Fruit fly (Drosophila melanogaster) whole organism, embryonic: ENCODE results near the gene BOD1.

Experiments used
- ATbp ChIP-seq: fragments of 200-800 bp; sonication (Bioruptor generic); optimal IDR thresholded peaks from 2 replicates; lab custom pipeline; 2017; ENCODE audit warnings: missing biosample characterization, mild to moderate bottlenecking, missing genetic modification characterization, missing genetic modification reagents
- C15 ChIP-seq: fragments of 200-800 bp; sonication (Bioruptor generic); IDR thresholded peaks from 3 replicates; pipeline ENCODE4 v1.3.6; 2022; ENCODE audit warnings: missing biosample characterization, missing genetic modification characterization
- CG10321 ChIP-seq: fragments of 200-800 bp; sonication (Bioruptor generic); IDR thresholded peaks from 2 replicates; pipeline ENCODE4 v1.3.6; 2022; ENCODE audit warnings: missing biosample characterization, missing genetic modification characterization
- CG10431 ChIP-seq: fragments of 200-800 bp; sonication (Bioruptor generic); optimal IDR thresholded peaks from 3 replicates; lab custom pipeline; 2018; ENCODE audit warnings: missing biosample characterization, mild to moderate bottlenecking, missing genetic modification characterization
- CG10462 ChIP-seq: fragments of 200-800 bp; sonication (Bioruptor generic); optimal IDR thresholded peaks from 2 replicates; lab custom pipeline; 2016; ENCODE audit warnings: missing biosample characterization, missing genetic modification characterization
- CG10979 ChIP-seq: fragments of 200-800 bp; sonication (Bioruptor generic); optimal IDR thresholded peaks from 2 replicates; lab custom pipeline; 2018; ENCODE audit warnings: missing biosample characterization, mild to moderate bottlenecking, missing genetic modification characterization, moderate library complexity
- CG11723 ChIP-seq: fragments of 200-800 bp; sonication (Bioruptor generic); optimal IDR thresholded peaks from 2 replicates; lab custom pipeline; 2017; ENCODE audit warnings: missing biosample characterization, mild to moderate bottlenecking, missing genetic modification characterization
- CG14667 ChIP-seq: fragments of 200-800 bp; sonication (Bioruptor generic); IDR thresholded peaks from 2 replicates; pipeline ENCODE4 v1.3.6; 2022; ENCODE audit warnings: missing biosample characterization, missing genetic modification characterization
- CG14860 ChIP-seq: fragments of 200-800 bp; sonication (Bioruptor generic); IDR thresholded peaks from 3 replicates; pipeline ENCODE4 v1.3.6; 2022; ENCODE audit warnings: missing biosample characterization, missing genetic modification characterization; ENCODE audit not compliant: partially characterized antibody
- CG14965 ChIP-seq: fragments of 200-800 bp; sonication (Bioruptor generic); optimal IDR thresholded peaks from 2 replicates; lab custom pipeline; 2016; ENCODE audit warnings: missing biosample characterization, missing genetic modification characterization, borderline replicate concordance
- CG15269 ChIP-seq: fragments of 200-800 bp; sonication (Bioruptor generic); optimal IDR thresholded peaks from 2 replicates; lab custom pipeline; 2018; ENCODE audit warnings: missing biosample characterization, mild to moderate bottlenecking, missing genetic modification characterization, moderate library complexity
- CG1603 ChIP-seq: fragments of 200-800 bp; sonication (Bioruptor generic); optimal IDR thresholded peaks from 2 replicates; lab custom pipeline; 2019; ENCODE audit warnings: missing biosample characterization, mild to moderate bottlenecking, missing genetic modification characterization, moderate library complexity
- CG17359 ChIP-seq: fragments of 200-800 bp; sonication (Bioruptor generic); optimal IDR thresholded peaks from 3 replicates; lab custom pipeline; 2018; ENCODE audit warnings: missing biosample characterization, mild to moderate bottlenecking, missing genetic modification characterization, moderate library complexity
- CG2116 ChIP-seq: fragments of 200-800 bp; sonication (Bioruptor generic); optimal IDR thresholded peaks from 3 replicates; lab custom pipeline; 2018; ENCODE audit warnings: missing biosample characterization, mild to moderate bottlenecking, missing genetic modification characterization
- CG3281 ChIP-seq: fragments of 200-800 bp; sonication (Bioruptor generic); optimal IDR thresholded peaks from 3 replicates; lab custom pipeline; 2017; ENCODE audit warnings: missing biosample characterization, mild to moderate bottlenecking, missing genetic modification characterization
- CG33557 ChIP-seq: fragments of 200-800 bp; sonication (Bioruptor generic); optimal IDR thresholded peaks from 2 replicates; lab custom pipeline; 2019; ENCODE audit warnings: missing biosample characterization, mild to moderate bottlenecking, missing genetic modification characterization, moderate library complexity
- CG3407 ChIP-seq: fragments of 200-800 bp; sonication (Bioruptor generic); optimal IDR thresholded peaks from 2 replicates; lab custom pipeline; 2018; ENCODE audit warnings: missing biosample characterization, mild to moderate bottlenecking, missing genetic modification characterization
- CG34224 ChIP-seq: fragments of 200-800 bp; sonication (Bioruptor generic); IDR thresholded peaks from 3 replicates; pipeline ENCODE4 v1.3.6; 2022; ENCODE audit warnings: missing biosample characterization, missing genetic modification characterization; ENCODE audit not compliant: partially characterized antibody
- CG3726 ChIP-seq: fragments of 200-800 bp; sonication (Bioruptor generic); IDR thresholded peaks from 3 replicates; pipeline ENCODE4, ENCODE4 v1.3.6; 2022; ENCODE audit warnings: missing biosample characterization, missing genetic modification characterization
- CG43689 ChIP-seq: fragments of 200-800 bp; sonication (Bioruptor generic); IDR thresholded peaks from 2 replicates; pipeline ENCODE4 v1.3.6; 2022; ENCODE audit warnings: missing biosample characterization, missing genetic modification characterization
- CG4424 ChIP-seq: fragments of 200-800 bp; sonication (Bioruptor generic); optimal IDR thresholded peaks from 3 replicates; lab custom pipeline; 2016; ENCODE audit warnings: missing biosample characterization, missing genetic modification characterization
- CG4707 ChIP-seq: fragments of 200-800 bp; sonication (Bioruptor generic); optimal IDR thresholded peaks from 2 replicates; lab custom pipeline; 2018; ENCODE audit warnings: missing biosample characterization, mild to moderate bottlenecking, missing genetic modification characterization, moderate library complexity
- CG6175 ChIP-seq: fragments of 200-800 bp; sonication (Bioruptor generic); IDR thresholded peaks from 3 replicates; pipeline ENCODE4 v1.3.6; 2022; ENCODE audit warnings: missing biosample characterization, missing genetic modification characterization
- CG6813 ChIP-seq: fragments of 200-800 bp; sonication (Bioruptor generic); optimal IDR thresholded peaks from 2 replicates; lab custom pipeline; 2017; ENCODE audit warnings: missing biosample characterization, missing genetic modification characterization, mild to moderate bottlenecking, moderate library complexity, missing genetic modification reagents
- CG7271 ChIP-seq: fragments of 200-800 bp; sonication (Bioruptor generic); optimal IDR thresholded peaks from 2 replicates; lab custom pipeline; 2018; ENCODE audit warnings: missing biosample characterization, mild to moderate bottlenecking, missing genetic modification characterization, moderate library complexity
- CkIIα-i1 ChIP-seq: fragments of 200-800 bp; sonication (Bioruptor generic); IDR thresholded peaks from 2 replicates; pipeline ENCODE4 v1.3.6; 2022; ENCODE audit warnings: missing biosample characterization, missing genetic modification characterization
- CrebB ChIP-seq: fragments of 200-800 bp; sonication (Bioruptor generic); optimal IDR thresholded peaks from 3 replicates; lab custom pipeline; 2018; ENCODE audit warnings: missing biosample characterization, mild to moderate bottlenecking, missing genetic modification characterization
- D ChIP-seq, 2 experiments: fragments of 200-800 bp in 1 of 2; fragments of >200 bp in 1 of 2; sonication (Bioruptor generic) in 1 of 2; optimal IDR thresholded peaks; 2 replicates in 1 of 2; 3 replicates in 1 of 2; lab custom pipeline; 2017; ENCODE audit warnings: mild to moderate bottlenecking in 1 of 2, missing biosample characterization in 1 of 2, missing genetic modification characterization in 1 of 2, missing genetic modification reagents in 1 of 2
- E2f2 ChIP-seq: fragments of 200-800 bp; sonication (Bioruptor generic); IDR thresholded peaks from 2 replicates; pipeline ENCODE4 v1.3.6; 2022; ENCODE audit warnings: missing biosample characterization, missing genetic modification characterization
- HLHmδ ChIP-seq: fragments of 200-800 bp; sonication (Bioruptor generic); optimal IDR thresholded peaks from 2 replicates; lab custom pipeline; 2018; ENCODE audit warnings: missing biosample characterization, mild to moderate bottlenecking, missing genetic modification characterization, moderate library complexity
- Hmx ChIP-seq: fragments of 200-800 bp; sonication (Bioruptor generic); optimal IDR thresholded peaks from 2 replicates; lab custom pipeline; 2016; ENCODE audit warnings: missing biosample characterization, missing genetic modification characterization
- Hr78 ChIP-seq, 2 experiments: fragments of 200-800 bp in 1 of 2; fragments of >200 bp in 1 of 2; sonication (Bioruptor generic) in 1 of 2; optimal IDR thresholded peaks; 2 replicates each; lab custom pipeline; 2017 to 2019; ENCODE audit warnings: missing biosample characterization in 2 of 2, missing genetic modification characterization in 2 of 2, mild to moderate bottlenecking in 1 of 2, moderate library complexity in 1 of 2
- Sin3A ChIP-seq: fragments of >200 bp; optimal IDR thresholded peaks from 2 replicates; lab custom pipeline; 2018
- Taf1 ChIP-seq: fragments of 200-800 bp; sonication (Bioruptor generic); IDR thresholded peaks from 2 replicates; pipeline ENCODE4 v1.3.6; 2022; ENCODE audit warnings: missing biosample characterization, missing genetic modification characterization
- Xbp1 ChIP-seq: fragments of 200-800 bp; sonication (Bioruptor generic); optimal IDR thresholded peaks from 3 replicates; lab custom pipeline; 2016; ENCODE audit warnings: missing biosample characterization, mild to moderate bottlenecking, missing genetic modification characterization
- aop ChIP-seq: fragments of 200-800 bp; sonication (Bioruptor generic); IDR thresholded peaks from 2 replicates; pipeline ENCODE4 v1.3.6; 2022; ENCODE audit warnings: missing biosample characterization, missing genetic modification characterization
- cas ChIP-seq: fragments of 200-800 bp; sonication (Bioruptor generic); IDR thresholded peaks from 2 replicates; pipeline ENCODE4 v1.3.6; 2022; ENCODE audit warnings: missing biosample characterization, missing genetic modification characterization
- gfzf ChIP-seq: fragments of 200-800 bp; sonication (Bioruptor generic); optimal IDR thresholded peaks from 2 replicates; lab custom pipeline; 2016; ENCODE audit warnings: missing biosample characterization, mild to moderate bottlenecking, missing genetic modification characterization, moderate library complexity
- grau ChIP-seq: fragments of 200-800 bp; optimal IDR thresholded peaks from 3 replicates; lab custom pipeline; 2019; ENCODE audit warnings: missing biosample characterization, mild to moderate bottlenecking, missing genetic modification characterization, moderate library complexity
- p53 ChIP-seq: fragments of 200-800 bp; sonication (Bioruptor generic); optimal IDR thresholded peaks from 2 replicates; lab custom pipeline; 2016; ENCODE audit warnings: missing biosample characterization, missing genetic modification characterization
- pros ChIP-seq: fragments of 200-800 bp; sonication (Bioruptor generic); optimal IDR thresholded peaks from 3 replicates; lab custom pipeline; 2019; ENCODE audit warnings: missing biosample characterization, mild to moderate bottlenecking, missing genetic modification characterization, moderate library complexity
- psq ChIP-seq: fragments of 200-800 bp; sonication (Bioruptor generic); optimal IDR thresholded peaks from 2 replicates; lab custom pipeline; 2017; ENCODE audit warnings: missing biosample characterization, missing genetic modification characterization
- scrt ChIP-seq: fragments of 200-800 bp; sonication (Bioruptor generic); optimal IDR thresholded peaks from 2 replicates; lab custom pipeline; 2018; ENCODE audit warnings: missing biosample characterization, mild to moderate bottlenecking, missing genetic modification characterization, moderate library complexity
- sd ChIP-seq: fragments of 200-800 bp; sonication (Bioruptor generic); optimal IDR thresholded peaks from 3 replicates; lab custom pipeline; 2018; ENCODE audit warnings: missing biosample characterization, mild to moderate bottlenecking, missing genetic modification characterization, moderate library complexity
- sim ChIP-seq: fragments of 200-800 bp; sonication (Bioruptor generic); IDR thresholded peaks from 2 replicates; pipeline ENCODE4 v1.3.6; 2022; ENCODE audit warnings: missing biosample characterization, missing genetic modification characterization
- slou ChIP-seq: fragments of 200-800 bp; sonication (Bioruptor generic); optimal IDR thresholded peaks from 3 replicates; lab custom pipeline; 2016; ENCODE audit warnings: missing biosample characterization, missing genetic modification characterization
- toy ChIP-seq: fragments of 200-800 bp; sonication (Bioruptor generic); IDR thresholded peaks from 2 replicates; pipeline ENCODE4 v1.3.6; 2022; ENCODE audit warnings: missing biosample characterization, missing genetic modification characterization
- zen ChIP-seq: fragments of 200-800 bp; sonication (Bioruptor generic); optimal IDR thresholded peaks from 3 replicates; lab custom pipeline; 2018; ENCODE audit warnings: missing biosample characterization, mild to moderate bottlenecking, missing genetic modification characterization, moderate library complexity
- zf30C ChIP-seq: fragments of 200-800 bp; sonication (Bioruptor generic); optimal IDR thresholded peaks from 3 replicates; lab custom pipeline; 2018; ENCODE audit warnings: missing biosample characterization, mild to moderate bottlenecking, missing genetic modification characterization

The BOD1 gene

dm6 chr3R:27988647-27989430, 50.8 kb downstream of the BOD1 start (continued):
- TF ChIP-seq CG1603, result peak; percentile 47
- TF ChIP-seq CkIIα-i1 (GFP tag; lab: Robert Waterston, UW), result no peak
- TF ChIP-seq slou (GFP tag; lab: Kevin White, UChicago), result no peak
- no peak for TF ChIP-seq CG2116 (GFP tag; lab: Kevin White, UChicago)
- TF ChIP-seq p53 (GFP tag; lab: Kevin White, UChicago), result no peak
- no peak for TF ChIP-seq CG10431 (GFP tag; lab: Kevin White, UChicago)
- no peak for TF ChIP-seq CG33557 (GFP tag; lab: Kevin White, UChicago)
- TF ChIP-seq toy (GFP tag; lab: Robert Waterston, UW), result no peak
- TF ChIP-seq D (optimal IDR thresholded peaks at IDR 0.05; lab: Kevin White, UChicago), result no peak
- peak; percentile 24 for TF ChIP-seq D (GFP tag; optimal IDR thresholded peaks at IDR 0.05; lab: Kevin White, UChicago)
- TF ChIP-seq cas (GFP tag; lab: Robert Waterston, UW), result no peak
- TF ChIP-seq CG3281 (GFP tag; lab: Kevin White, UChicago), result peak; percentile 38
- peak; percentile 56 for TF ChIP-seq zf30C (GFP tag; lab: Kevin White, UChicago)
- peak; percentile 38; the same call in 1 of the 2 replicates for TF ChIP-seq Taf1
- TF ChIP-seq CG6813 (GFP tag; lab: Kevin White, UChicago), result no peak
- TF ChIP-seq CG10462, result no peak
- TF ChIP-seq Hr78 (GFP tag; optimal IDR thresholded peaks at IDR 0.05; lab: Kevin White, UChicago), result peak in 1 of 2 experiments; percentile 27
- TF ChIP-seq CG14965 (GFP tag; lab: Kevin White, UChicago), result no peak
- TF ChIP-seq CG43689 (GFP tag; lab: Robert Waterston, UW), result no peak
- TF ChIP-seq C15 (GFP tag; lab: Robert Waterston, UW), result no peak
- TF ChIP-seq CG3407 (GFP tag; lab: Kevin White, UChicago), result no peak
- no peak for TF ChIP-seq CG11723 (GFP tag; lab: Kevin White, UChicago)
- TF ChIP-seq aop (GFP tag; lab: Robert Waterston, UW), result no peak
- peak; percentile 60 for TF ChIP-seq CG4424 (GFP tag; lab: Kevin White, UChicago)
- peak; percentile 15 for TF ChIP-seq ATbp (GFP tag; lab: Kevin White, UChicago)
- peak; percentile 41 for TF ChIP-seq grau (tag; lab: Kevin White, UChicago)
- TF ChIP-seq Xbp1, result peak; percentile 52
- peak; percentile 43 for TF ChIP-seq CG14667 (GFP tag; lab: Robert Waterston, UW)
- TF ChIP-seq zen (tag; lab: Kevin White, UChicago), result no peak
- no peak for TF ChIP-seq CG7271
- TF ChIP-seq CrebB (tag; lab: Kevin White, UChicago), result no peak
- no peak for TF ChIP-seq HLHmδ (GFP tag; lab: Kevin White, UChicago)
- TF ChIP-seq psq (GFP tag; lab: Kevin White, UChicago), result no peak
- no peak for TF ChIP-seq Hmx (GFP tag; lab: Kevin White, UChicago)
- TF ChIP-seq CG15269 (tag; lab: Kevin White, UChicago), result peak; percentile 7
- no peak for TF ChIP-seq CG6175 (GFP tag; lab: Robert Waterston, UW)
- TF ChIP-seq gfzf (GFP tag; lab: Kevin White, UChicago), result no peak
- no peak for TF ChIP-seq pros (GFP tag; lab: Kevin White, UChicago)
- no peak for TF ChIP-seq CG14860 (GFP tag; lab: Robert Waterston, UW)
- peak; percentile 49 for TF ChIP-seq sd (tag; lab: Kevin White, UChicago)
- TF ChIP-seq CG4707 (GFP tag; lab: Kevin White, UChicago), result peak; percentile 80
- no peak for TF ChIP-seq CG10979 (tag; lab: Kevin White, UChicago)
- no peak for TF ChIP-seq CG3726 (GFP tag; lab: Robert Waterston, UW)
- TF ChIP-seq CG34224 (GFP tag; lab: Robert Waterston, UW), result no peak
- TF ChIP-seq CG10321 (GFP tag; lab: Robert Waterston, UW), result no peak
- TF ChIP-seq sim, result no peak
- TF ChIP-seq Sin3A (lab: Kevin White, UChicago), result no peak
- TF ChIP-seq E2f2 (GFP tag; lab: Robert Waterston, UW), result no peak
- peak; percentile 6 for TF ChIP-seq CG17359 (tag; lab: Kevin White, UChicago)
- TF ChIP-seq scrt (GFP tag; lab: Kevin White, UChicago), result no peak
